Fruit fly (Drosophila melanogaster) whole organism, pupa: Measurements from ENCODE around the gene CG12010.

Experiments
- CG10348 ChIP-seq: fragments of 200-800 bp; sonication (Bioruptor generic); IDR thresholded peaks from 2 replicates; pipeline ENCODE4 v1.3.6; 2022; ENCODE audit warnings: missing biosample characterization, missing genetic modification characterization
- CG12605 ChIP-seq: fragments of 200-800 bp; sonication (Bioruptor generic); IDR thresholded peaks from 2 replicates; pipeline ENCODE4 v1.3.6; 2022; ENCODE audit warnings: missing biosample characterization, missing genetic modification characterization
- CG13204 ChIP-seq: fragments of 200-800 bp; sonication (Bioruptor generic); optimal IDR thresholded peaks from 2 replicates; lab custom pipeline; 2018; ENCODE audit warnings: missing biosample characterization, mild to moderate bottlenecking, missing genetic modification characterization, moderate library complexity
- CG14655 ChIP-seq: fragments of 200-800 bp; sonication (Bioruptor generic); optimal IDR thresholded peaks from 3 replicates; lab custom pipeline; 2017; ENCODE audit warnings: mild to moderate bottlenecking, missing biosample characterization, missing genetic modification reagents, missing genetic modification characterization
- CG15710 ChIP-seq: fragments of 200-800 bp; sonication (Bioruptor generic); optimal IDR thresholded peaks from 2 replicates; lab custom pipeline; 2018; ENCODE audit warnings: missing biosample characterization, mild to moderate bottlenecking, missing genetic modification characterization, moderate library complexity
- CG17806 ChIP-seq: fragments of 200-800 bp; sonication (Bioruptor generic); optimal IDR thresholded peaks from 2 replicates; lab custom pipeline; 2018; ENCODE audit warnings: missing biosample characterization, mild to moderate bottlenecking, missing genetic modification characterization, moderate library complexity
- CG32121 ChIP-seq: fragments of 200-800 bp; sonication (Bioruptor generic); IDR thresholded peaks from 2 replicates; pipeline ENCODE4 v1.3.6; 2022; ENCODE audit warnings: missing biosample characterization, missing genetic modification characterization
- CG34367 ChIP-seq: fragments of 200-800 bp; sonication (Bioruptor generic); optimal IDR thresholded peaks from 2 replicates; lab custom pipeline; 2018; ENCODE audit warnings: missing biosample characterization, mild to moderate bottlenecking, missing genetic modification characterization
- CG4496 ChIP-seq: fragments of 200-800 bp; sonication (Bioruptor generic); IDR thresholded peaks from 3 replicates; pipeline ENCODE4 v1.3.6; 2022; ENCODE audit warnings: missing biosample characterization, missing genetic modification characterization
- CG8159 ChIP-seq: fragments of 200-800 bp; sonication (Bioruptor generic); optimal IDR thresholded peaks from 3 replicates; lab custom pipeline; 2018; ENCODE audit warnings: missing biosample characterization, mild to moderate bottlenecking, missing genetic modification characterization, moderate library complexity
- CG8301 ChIP-seq: fragments of 200-800 bp; sonication (Bioruptor generic); optimal IDR thresholded peaks from 2 replicates; lab custom pipeline; 2018; ENCODE audit warnings: missing biosample characterization, mild to moderate bottlenecking, missing genetic modification characterization
- CG9948 ChIP-seq: fragments of 200-800 bp; sonication (Bioruptor generic); optimal IDR thresholded peaks from 2 replicates; lab custom pipeline; 2018; ENCODE audit warnings: missing biosample characterization, mild to moderate bottlenecking, missing genetic modification characterization, moderate library complexity
- D1 ChIP-seq: fragments of 200-800 bp; sonication (Bioruptor generic); optimal IDR thresholded peaks from 2 replicates; lab custom pipeline; 2018; ENCODE audit warnings: missing biosample characterization, mild to moderate bottlenecking, missing genetic modification characterization, moderate library complexity
- EcR ChIP-seq: fragments of 200-800 bp; sonication (Bioruptor generic); optimal IDR thresholded peaks from 3 replicates; lab custom pipeline; 2019; ENCODE audit warnings: missing biosample characterization, missing genetic modification characterization, mild to moderate bottlenecking, moderate library complexity, missing genetic modification reagents
- Ets98B ChIP-seq: fragments of 200-800 bp; sonication (Bioruptor generic); IDR thresholded peaks from 2 replicates; pipeline ENCODE4 v1.3.6; 2022; ENCODE audit warnings: missing biosample characterization, missing genetic modification characterization
- Pif1A ChIP-seq: fragments of 200-800 bp; sonication (Bioruptor generic); optimal IDR thresholded peaks from 3 replicates; lab custom pipeline; 2016; ENCODE audit warnings: missing biosample characterization, missing genetic modification characterization
- Pif1B ChIP-seq: fragments of 200-800 bp; sonication (Bioruptor generic); optimal IDR thresholded peaks from 3 replicates; lab custom pipeline; 2016; ENCODE audit warnings: missing biosample characterization, missing genetic modification characterization
- Snoo ChIP-seq: fragments of 200-800 bp; sonication (Bioruptor generic); optimal IDR thresholded peaks from 3 replicates; lab custom pipeline; 2017; ENCODE audit warnings: missing biosample characterization, mild to moderate bottlenecking, missing genetic modification characterization, inconsistent platforms
- fd96Ca ChIP-seq: fragments of 200-800 bp; sonication (Bioruptor generic); IDR thresholded peaks from 3 replicates; pipeline ENCODE4 v1.3.6; 2022; ENCODE audit warnings: missing biosample characterization, missing genetic modification characterization
- gl ChIP-seq: fragments of 200-800 bp; sonication (Bioruptor generic); optimal IDR thresholded peaks from 2 replicates; lab custom pipeline; 2018; ENCODE audit warnings: missing biosample characterization, mild to moderate bottlenecking, missing genetic modification characterization
- rn ChIP-seq: fragments of 200-800 bp; sonication (Bioruptor generic); IDR thresholded peaks from 2 replicates; pipeline ENCODE4 v1.3.6; 2022; ENCODE audit warnings: missing biosample characterization, missing genetic modification characterization

CG12010 gene

dm6 chr3L:3411699-3412098 is 37.6 kb downstream of the CG12010 start:
- TF ChIP-seq D1 (tag; lab: Kevin White, UChicago) (no peak), CG8159 (no peak), EcR (GFP tag; lab: Kevin White, UChicago) (no peak), CG34367 (tag; lab: Kevin White, UChicago) (no peak), CG17806 (no peak), CG4496 (no peak), gl (tag; lab: Kevin White, UChicago) (no peak)

dm6 chr3L:3414796-3415568 is 40.9 kb downstream of the CG12010 start:
- no peak for TF ChIP-seq Pif1A (GFP tag; lab: Kevin White, UChicago)
- TF ChIP-seq CG32121: no peak
- TF ChIP-seq rn (GFP tag; lab: Robert Waterston, UW): no peak
- TF ChIP-seq CG34367 (tag; lab: Kevin White, UChicago): no peak
- no peak for TF ChIP-seq Snoo (tag; lab: Kevin White, UChicago)
- TF ChIP-seq CG12605: no peak

dm6 chr3L:3415633-3416198 is 41.6 kb downstream of the CG12010 start:
- TF ChIP-seq CG15710 (tag; lab: Kevin White, UChicago) (no peak), CG14655 (no peak), CG9948 (no peak), D1 (tag; lab: Kevin White, UChicago) (no peak), CG8159 (no peak), CG10348 (GFP tag; lab: Robert Waterston, UW) (no peak), Pif1B (GFP tag; lab: Kevin White, UChicago) (no peak), CG8301 (tag; lab: Kevin White, UChicago) (no peak), CG13204 (GFP tag; lab: Kevin White, UChicago) (no peak), CG17806 (no peak), CG32121 (no peak), CG4496 (no peak), Pif1A (GFP tag; lab: Kevin White, UChicago) (no peak), fd96Ca (GFP tag; lab: Robert Waterston, UW) (no peak), CG12605 (no peak), EcR (GFP tag; lab: Kevin White, UChicago) (no peak), Snoo (tag; lab: Kevin White, UChicago) (no peak), rn (GFP tag; lab: Robert Waterston, UW) (no peak), Ets98B (GFP tag; lab: Robert Waterston, UW) (no peak), CG34367 (tag; lab: Kevin White, UChicago) (no peak)

- TF ChIP-seq Ets98B (GFP tag; lab: Robert Waterston, UW) (peak; percentile 41; the same call in 1 of the 2 replicates), gl (tag; lab: Kevin White, UChicago) (no peak), rn (GFP tag; lab: Robert Waterston, UW) (no peak), fd96Ca (GFP tag; lab: Robert Waterston, UW) (no peak; the same call in 2 of the 3 replicates), CG14655 (peak; percentile 14), CG13204 (GFP tag; lab: Kevin White, UChicago) (no peak), Snoo (tag; lab: Kevin White, UChicago) (no peak), Pif1B (GFP tag; lab: Kevin White, UChicago) (no peak), EcR (GFP tag; lab: Kevin White, UChicago) (peak; percentile 28), CG4496 (peak; percentile 25; the same call in 1 of the 3 replicates), CG32121 (peak; percentile 42; the same call in 1 of the 2 replicates), CG10348 (GFP tag; lab: Robert Waterston, UW) (no peak)
- TF ChIP-seq, all 21 proteins: peak for 5
Measured at dm6 chr3L:3417120-3417519, 43.0 kb downstream of the CG12010 start.

- TF ChIP-seq CG8159 (peak; percentile 5), Ets98B (GFP tag; lab: Robert Waterston, UW) (peak; percentile 14; the same call in 1 of the 2 replicates), CG32121 (0 out of 2 replicates have a peak, but pooled peaks have one; percentile 22), CG17806 (no peak), CG9948 (no peak), CG12605 (peak; percentile 42; the same call in 1 of the 2 replicates), rn (GFP tag; lab: Robert Waterston, UW) (no peak), D1 (tag; lab: Kevin White, UChicago) (peak; percentile 15), CG4496 (peak; percentile 54; the same call in 1 of the 3 replicates), CG8301 (tag; lab: Kevin White, UChicago) (no peak)
Measured at dm6 chr3L:3417759-3418158, 43.7 kb downstream of the CG12010 start.

dm6 chr3L:3418207-3419086 is 44.4 kb downstream of the CG12010 start:
- TF ChIP-seq CG15710 (tag; lab: Kevin White, UChicago) (peak; percentile 71), Pif1A (GFP tag; lab: Kevin White, UChicago) (peak; percentile 94), CG8159 (peak; percentile 66), CG10348 (GFP tag; lab: Robert Waterston, UW) (peak; percentile 89), CG9948 (peak; percentile 84), fd96Ca (GFP tag; lab: Robert Waterston, UW) (peak; percentile 98), rn (GFP tag; lab: Robert Waterston, UW) (peak; percentile 95), Ets98B (GFP tag; lab: Robert Waterston, UW) (peak; percentile 99), D1 (tag; lab: Kevin White, UChicago) (no peak), CG13204 (GFP tag; lab: Kevin White, UChicago) (peak; percentile 78), CG17806 (peak; percentile 84), CG14655 (peak; percentile 98), Pif1B (GFP tag; lab: Kevin White, UChicago) (peak; percentile 85), CG8301 (tag; lab: Kevin White, UChicago) (peak; percentile 98), EcR (GFP tag; lab: Kevin White, UChicago) (peak; percentile 71), Snoo (tag; lab: Kevin White, UChicago) (peak; percentile 47), CG34367 (tag; lab: Kevin White, UChicago) (peak; percentile 68), CG4496 (peak; percentile 99), CG12605 (peak; percentile 97), gl (tag; lab: Kevin White, UChicago) (no peak), CG32121 (peak; percentile 99)
